Worm (Caenorhabditis elegans) whole organism, L3 larva: ENCODE results near the gene K11H3.3.

Experiments used
- nhr-23 ChIP-seq: fragments of 150-350 bp; optimal IDR thresholded peaks from 2 replicates; lab custom pipeline; 2014; ENCODE audit warnings: missing biosample characterization, missing genetic modification reagents, missing genetic modification characterization
- ztf-11 ChIP-seq: fragments of 150-350 bp; optimal IDR thresholded peaks from 2 replicates; lab custom pipeline; 2014; ENCODE audit warnings: missing biosample characterization, missing genetic modification characterization

- TF ChIP-seq nhr-23 (tag; lab: Kevin White, UChicago) = no peak
- TF ChIP-seq ztf-11 = no peak
These were observed 16.8 kb upstream of the K11H3.3 start, which contains the start of gene K11H3.8 for ce11 chrIII:9834888-9835287.
